Worm (Caenorhabditis elegans) whole organism, L2 larva: ENCODE measurements around the gene ZK1236.5.

ENCODE experiments used
- F13H6.1 ChIP-seq: sonication (generic microtip); optimal IDR thresholded peaks from 2 replicates; lab custom pipeline; 2016; ENCODE audit warnings: missing genetic modification characterization, missing compliant biosample characterization
- R02D3.7 ChIP-seq: fragments of 150-350 bp; optimal IDR thresholded peaks from 2 replicates; lab custom pipeline; 2014; ENCODE audit warnings: missing biosample characterization, missing genetic modification characterization
- Y55F3AM.14 ChIP-seq: fragments of 200-800 bp; sonication (Bioruptor generic); optimal IDR thresholded peaks from 2 replicates; lab custom pipeline; 2018; ENCODE audit warnings: mild to moderate bottlenecking, missing genetic modification characterization, missing compliant biosample characterization
- ZK546.5 ChIP-seq: sonication (generic microtip); optimal IDR thresholded peaks from 2 replicates; lab custom pipeline; 2017; ENCODE audit warnings: missing biosample characterization, missing genetic modification characterization
- aly-2 ChIP-seq: fragments of 150-350 bp; optimal IDR thresholded peaks from 2 replicates; lab custom pipeline; 2014; ENCODE audit warnings: missing biosample characterization, missing genetic modification characterization
- ama-1 ChIP-seq: fragments of 150-350 bp; optimal IDR thresholded peaks from 2 replicates; lab custom pipeline; 2018; ENCODE audit warnings: inconsistent platforms
- blmp-1 ChIP-seq: sonication (generic microtip); optimal IDR thresholded peaks from 2 replicates; lab custom pipeline; 2017; ENCODE audit warnings: missing genetic modification characterization, mild to moderate bottlenecking, missing compliant biosample characterization, antibody characterized with exemption, moderate library complexity; ENCODE audit not compliant: insufficient read depth
- ceh-82 ChIP-seq: fragments of 150-350 bp; optimal IDR thresholded peaks from 2 replicates; lab custom pipeline; 2014; ENCODE audit warnings: missing biosample characterization, missing genetic modification characterization
- crh-2 ChIP-seq: sonication (generic microtip); optimal IDR thresholded peaks from 2 replicates; lab custom pipeline; 2017; ENCODE audit warnings: missing biosample characterization, missing genetic modification characterization
- dmd-4 ChIP-seq: sonication (generic microtip); optimal IDR thresholded peaks from 2 replicates; lab custom pipeline; 2017; ENCODE audit warnings: missing biosample characterization, missing genetic modification characterization
- egl-27 ChIP-seq: sonication (generic microtip); optimal IDR thresholded peaks from 3 replicates; lab custom pipeline; 2017; ENCODE audit warnings: missing biosample characterization, missing genetic modification reagents, missing genetic modification characterization
- elt-3 ChIP-seq: sonication (generic microtip); optimal IDR thresholded peaks from 2 replicates; lab custom pipeline; 2017; ENCODE audit warnings: missing biosample characterization, missing genetic modification characterization
- fos-1 ChIP-seq: fragments of 150-350 bp; optimal IDR thresholded peaks from 2 replicates; lab custom pipeline; 2014; ENCODE audit warnings: missing biosample characterization, missing genetic modification characterization
- gmeb-1 ChIP-seq: fragments of 150-350 bp; optimal IDR thresholded peaks from 2 replicates; lab custom pipeline; 2014; ENCODE audit warnings: missing biosample characterization, missing genetic modification characterization
- lin-13 ChIP-seq: fragments of 150-350 bp; optimal IDR thresholded peaks from 2 replicates; lab custom pipeline; 2014; ENCODE audit warnings: missing biosample characterization, missing genetic modification reagents, missing genetic modification characterization
- lsy-2 ChIP-seq, 2 experiments: fragments of 150-350 bp in 1 of 2; sonication (generic microtip) in 1 of 2; optimal IDR thresholded peaks; 2 replicates each; lab custom pipeline; 2014 to 2017; ENCODE audit warnings: missing biosample characterization in 2 of 2, missing genetic modification characterization in 2 of 2
- mab-5 ChIP-seq: fragments of 150-350 bp; optimal IDR thresholded peaks from 2 replicates; lab custom pipeline; 2014; ENCODE audit warnings: missing biosample characterization, missing genetic modification characterization
- mbf-1 ChIP-seq: sonication (generic microtip); optimal IDR thresholded peaks from 2 replicates; lab custom pipeline; 2017; ENCODE audit warnings: missing biosample characterization, missing genetic modification characterization
- nhr-10 ChIP-seq: sonication (generic microtip); optimal IDR thresholded peaks from 2 replicates; lab custom pipeline; 2017; ENCODE audit warnings: missing biosample characterization, missing genetic modification characterization
- nhr-11 ChIP-seq: fragments of 150-350 bp; optimal IDR thresholded peaks from 2 replicates; lab custom pipeline; 2014; ENCODE audit warnings: missing biosample characterization, missing genetic modification characterization
- nhr-12 ChIP-seq: fragments of 150-350 bp; optimal IDR thresholded peaks from 2 replicates; lab custom pipeline; 2014; ENCODE audit warnings: missing biosample characterization, missing genetic modification characterization
- nhr-129 ChIP-seq: fragments of 150-350 bp; optimal IDR thresholded peaks from 2 replicates; lab custom pipeline; 2014; ENCODE audit warnings: missing biosample characterization, missing genetic modification characterization
- nhr-21 ChIP-seq: fragments of 150-350 bp; optimal IDR thresholded peaks from 2 replicates; lab custom pipeline; 2014; ENCODE audit warnings: missing biosample characterization, missing genetic modification characterization
- nhr-23 ChIP-seq: fragments of 150-350 bp; optimal IDR thresholded peaks from 2 replicates; lab custom pipeline; 2014; ENCODE audit warnings: missing biosample characterization, missing genetic modification reagents, missing genetic modification characterization
- nhr-25 ChIP-seq: fragments of 150-350 bp; sonication (generic microtip); optimal IDR thresholded peaks from 3 replicates; lab custom pipeline; 2014; ENCODE audit warnings: missing biosample characterization, missing genetic modification characterization
- nhr-6 ChIP-seq: fragments of 150-350 bp; optimal IDR thresholded peaks from 2 replicates; lab custom pipeline; 2014; ENCODE audit warnings: missing biosample characterization, missing genetic modification characterization
- nhr-77 ChIP-seq: fragments of 150-350 bp; optimal IDR thresholded peaks from 2 replicates; lab custom pipeline; 2014; ENCODE audit warnings: missing biosample characterization, missing genetic modification characterization
- sem-4 ChIP-seq: fragments of 150-350 bp; optimal IDR thresholded peaks from 2 replicates; lab custom pipeline; 2014; ENCODE audit warnings: missing biosample characterization, missing genetic modification reagents, missing genetic modification characterization
- sma-9 ChIP-seq, 2 experiments: fragments of 150-350 bp in 1 of 2; sonication (generic microtip) in 1 of 2; optimal IDR thresholded peaks; 2 replicates each; lab custom pipeline; 2014 to 2016; ENCODE audit warnings: missing genetic modification characterization in 2 of 2, mild to moderate bottlenecking in 1 of 2, missing biosample characterization in 1 of 2, missing compliant biosample characterization in 1 of 2, missing genetic modification reagents in 1 of 2, moderate library complexity in 1 of 2
- unc-39 ChIP-seq: fragments of 150-350 bp; optimal IDR thresholded peaks from 2 replicates; lab custom pipeline; 2014; ENCODE audit warnings: missing biosample characterization, missing genetic modification characterization
- unc-55 ChIP-seq: fragments of 150-350 bp; sonication (generic microtip); optimal IDR thresholded peaks from 3 replicates; lab custom pipeline; 2014; ENCODE audit warnings: missing biosample characterization, missing genetic modification reagents, missing genetic modification characterization
- unc-62 ChIP-seq: fragments of 150-350 bp; optimal IDR thresholded peaks from 2 replicates; lab custom pipeline; 2014; ENCODE audit warnings: missing biosample characterization, missing genetic modification reagents, missing genetic modification characterization
- zag-1 ChIP-seq: fragments of 150-350 bp; optimal IDR thresholded peaks from 2 replicates; lab custom pipeline; 2014; ENCODE audit warnings: missing biosample characterization, missing genetic modification characterization
- ztf-1 ChIP-seq: fragments of 200-800 bp; sonication (Bioruptor generic); conservative IDR thresholded peaks from 2 replicates; pipeline ENCODE4 v1.3.6; 2022; ENCODE audit warnings: missing genetic modification characterization, missing compliant biosample characterization
- ztf-11 ChIP-seq: sonication (generic microtip); optimal IDR thresholded peaks from 2 replicates; lab custom pipeline; 2017; ENCODE audit warnings: missing biosample characterization, missing genetic modification characterization
- ztf-4 ChIP-seq: fragments of 150-350 bp; optimal IDR thresholded peaks from 2 replicates; lab custom pipeline; 2014; ENCODE audit warnings: missing biosample characterization, missing genetic modification characterization

The ZK1236.5 gene

ce11 chrIII:8443557-8444131, 11.6 kb upstream of the ZK1236.5 start, which contains the start of gene ufbp-1 (continued):
- TF ChIP-seq unc-55: peak; percentile 38
- peak; percentile 100 for TF ChIP-seq ztf-4 (tag; lab: Kevin White, UChicago)
- TF ChIP-seq Y55F3AM.14: peak; percentile 67
- TF ChIP-seq F13H6.1: peak; percentile 11
- peak; percentile 5 for TF ChIP-seq mab-5
- TF ChIP-seq lin-13: peak; percentile 75
- TF ChIP-seq sem-4 (tag; lab: Kevin White, UChicago): peak; percentile 71
- TF ChIP-seq zag-1 (tag; lab: Kevin White, UChicago): no peak
- TF ChIP-seq sma-9 (GFP tag; optimal IDR thresholded peaks at IDR 0.05; lab: Kevin White, UChicago): peak; percentile 0
- TF ChIP-seq sma-9 (tag; optimal IDR thresholded peaks at IDR 0.05; lab: Kevin White, UChicago): no peak
- peak; percentile 15 for TF ChIP-seq nhr-25 (tag; lab: Kevin White, UChicago)
- peak; percentile 57 for TF ChIP-seq nhr-12 (tag; lab: Kevin White, UChicago)
- TF ChIP-seq ama-1 (lab: Kevin White, UChicago): peak; percentile 100
- no peak for TF ChIP-seq nhr-6 (tag; lab: Kevin White, UChicago)

- TF ChIP-seq nhr-23 (tag; lab: Kevin White, UChicago) (no peak), nhr-10 (tag; lab: Kevin White, UChicago) (no peak), nhr-11 (no peak), aly-2 (tag; lab: Kevin White, UChicago) (no peak), blmp-1 (tag; lab: Kevin White, UChicago) (no peak), ztf-11 (no peak), elt-3 (tag; lab: Kevin White, UChicago) (no peak), fos-1 (tag; lab: Kevin White, UChicago) (no peak), nhr-12 (tag; lab: Kevin White, UChicago) (no peak), unc-55 (no peak), ztf-1 (GFP tag; lab: Robert Waterston, UW) (no peak), unc-62 (no peak), nhr-129 (tag; lab: Kevin White, UChicago) (no peak), gmeb-1 (tag; lab: Kevin White, UChicago) (no peak), egl-27 (tag; lab: Kevin White, UChicago) (no peak), nhr-21 (tag; lab: Kevin White, UChicago) (no peak), R02D3.7 (tag; lab: Kevin White, UChicago) (no peak)
Observed at ce11 chrIII:8439312-8439711, 7.3 kb upstream of the ZK1236.5 start, which contains the start of gene pqn-96. Gene pqn-96, minus strand, starts transcription at chrIII:8439412.

- TF ChIP-seq crh-2: no peak
- TF ChIP-seq dmd-4 (tag; lab: Kevin White, UChicago): no peak
- no peak for TF ChIP-seq lsy-2 (tag; optimal IDR thresholded peaks at IDR 0.05; lab: Kevin White, UChicago)
- TF ChIP-seq sem-4 (tag; lab: Kevin White, UChicago): no peak
- TF ChIP-seq aly-2 (tag; lab: Kevin White, UChicago): no peak
- no peak for TF ChIP-seq nhr-23 (tag; lab: Kevin White, UChicago)
- no peak for TF ChIP-seq fos-1 (tag; lab: Kevin White, UChicago)
- TF ChIP-seq ztf-1 (GFP tag; lab: Robert Waterston, UW): no peak
- TF ChIP-seq F13H6.1: no peak
- TF ChIP-seq nhr-11: no peak
- no peak for TF ChIP-seq unc-62
- no peak for TF ChIP-seq ceh-82 (tag; lab: Kevin White, UChicago)
- TF ChIP-seq egl-27 (tag; lab: Kevin White, UChicago): no peak
- no peak for TF ChIP-seq sma-9 (GFP tag; optimal IDR thresholded peaks at IDR 0.05; lab: Kevin White, UChicago)
- TF ChIP-seq sma-9 (tag; optimal IDR thresholded peaks at IDR 0.05; lab: Kevin White, UChicago): no peak
- TF ChIP-seq zag-1 (tag; lab: Kevin White, UChicago): no peak
Observed at ce11 chrIII:8437763-8438414, 5.9 kb upstream of the ZK1236.5 start.

- TF ChIP-seq nhr-11 (no peak), lsy-2 (tag; optimal IDR thresholded peaks at IDR 0.05; lab: Kevin White, UChicago) (no peak), Y55F3AM.14 (no peak), mbf-1 (tag; lab: Kevin White, UChicago) (no peak), egl-27 (tag; lab: Kevin White, UChicago) (no peak), nhr-77 (tag; lab: Kevin White, UChicago) (no peak), unc-39 (no peak), sem-4 (tag; lab: Kevin White, UChicago) (no peak), nhr-25 (tag; lab: Kevin White, UChicago) (no peak), ZK546.5 (no peak), ztf-4 (tag; lab: Kevin White, UChicago) (no peak), nhr-129 (tag; lab: Kevin White, UChicago) (no peak), crh-2 (no peak)
- TF ChIP-seq, all 48 proteins: peak for 0
Observed at ce11 chrIII:8435074-8435473, 3.1 kb upstream of the ZK1236.5 start, which contains the start of gene ZK1236.9. Gene ZK1236.9, minus strand, starts transcription at chrIII:8435174.
